Fruit fly (Drosophila melanogaster): ENCODE results near the gene CG15394.
A peak's percentile ranks its signal among the peaks of the same experiment; 100 is the strongest.

Gene CG15394

dm6 chr2L:2591569-2591968, at the start of gene CG15394:
TSS of gene CG15394 (plus strand) at chr2L:2591869.
- TF ChIP-seq CG17801 (GFP tag; optimal IDR thresholded peaks at IDR 0.05; ENCODE audit: partially characterized antibody): no peak

dm6 chr2L:2542491-2542890, 49.2 kb upstream of the CG15394 start:
- TF ChIP-seq CG17801 (GFP tag; optimal IDR thresholded peaks at IDR 0.05; ENCODE audit: partially characterized antibody): no peak

- no peak for TF ChIP-seq CG17801 (GFP tag; optimal IDR thresholded peaks at IDR 0.05; ENCODE audit: partially characterized antibody)
Measured at dm6 chr2L:2552725-2553124, 38.9 kb upstream of the CG15394 start, which contains the start of gene CG3515. TSS of gene CG3515 (minus strand) at chr2L:2552825.

- TF ChIP-seq CG17801 (GFP tag; optimal IDR thresholded peaks at IDR 0.05; ENCODE audit: partially characterized antibody): no peak
Measured at dm6 chr2L:2564758-2565157, 26.9 kb upstream of the CG15394 start, which contains the start of gene Cyp309a1. TSS of gene Cyp309a1 (minus strand) at chr2L:2564830.

- no peak for TF ChIP-seq CG17801 (GFP tag; optimal IDR thresholded peaks at IDR 0.05; ENCODE audit: partially characterized antibody)
Measured at dm6 chr2L:2572937-2573336, 18.7 kb upstream of the CG15394 start, which contains the start of gene Cyp309a2. TSS of gene Cyp309a2 (minus strand) at chr2L:2573037.

- no peak for TF ChIP-seq CG17801 (GFP tag; optimal IDR thresholded peaks at IDR 0.05; ENCODE audit: partially characterized antibody)
Measured at dm6 chr2L:2574717-2575273, 16.9 kb upstream of the CG15394 start, which contains the start of the genes Rad1 and Sws1. TSS of gene Rad1 (minus strand) at chr2L:2575052. TSS of gene Sws1 (minus strand) at chr2L:2575052.

dm6 chr2L:2576565-2577360, 14.9 kb upstream of the CG15394 start, which contains the start of gene insv:
TSS of gene insv (minus strand) at chr2L:2576997.
- no peak for TF ChIP-seq CG17801 (GFP tag; optimal IDR thresholded peaks at IDR 0.05; ENCODE audit: partially characterized antibody)

dm6 chr2L:2577361-2577737, 14.3 kb upstream of the CG15394 start, which contains the start of gene Elba2:
TSS of gene Elba2 (plus strand) at chr2L:2577687.
- TF ChIP-seq CG17801 (GFP tag; optimal IDR thresholded peaks at IDR 0.05; ENCODE audit: partially characterized antibody): no peak

- peak; percentile 33 for TF ChIP-seq CG17801 (GFP tag; optimal IDR thresholded peaks at IDR 0.05; ENCODE audit: partially characterized antibody)
Measured at dm6 chr2L:2579669-2580351, 11.9 kb upstream of the CG15394 start, which contains the start of the genes ND-B17.2 and Arpc5. TSS of gene ND-B17.2 (minus strand) at chr2L:2580172. TSS of gene Arpc5 (plus strand) at chr2L:2580292.

dm6 chr2L:2584461-2585056, 7.1 kb upstream of the CG15394 start:
- no peak for TF ChIP-seq CG17801 (GFP tag; optimal IDR thresholded peaks at IDR 0.05; ENCODE audit: partially characterized antibody)

- no peak for TF ChIP-seq CG17801 (GFP tag; optimal IDR thresholded peaks at IDR 0.05; ENCODE audit: partially characterized antibody)
Measured at dm6 chr2L:2585285-2585684, 6.4 kb upstream of the CG15394 start, which contains the start of gene Drp1. TSS of gene Drp1 (minus strand) at chr2L:2585430.

- no peak for TF ChIP-seq CG17801 (GFP tag; optimal IDR thresholded peaks at IDR 0.05; ENCODE audit: partially characterized antibody)
Measured at dm6 chr2L:2606725-2607124, 15.1 kb downstream of the CG15394 start.

- TF ChIP-seq CG17801 (GFP tag; optimal IDR thresholded peaks at IDR 0.05; ENCODE audit: partially characterized antibody): no peak
Measured at dm6 chr2L:2609694-2610093, 18.0 kb downstream of the CG15394 start, which contains the start of gene CG15395. TSS of gene CG15395 (plus strand) at chr2L:2609994.

dm6 chr2L:2619887-2620286, 28.2 kb downstream of the CG15394 start, which contains the start of gene CG43403:
TSS of gene CG43403 (plus strand) at chr2L:2620187.
- no peak for TF ChIP-seq CG17801 (GFP tag; optimal IDR thresholded peaks at IDR 0.05; ENCODE audit: partially characterized antibody)

- TF ChIP-seq CG17801 (GFP tag; optimal IDR thresholded peaks at IDR 0.05; ENCODE audit: partially characterized antibody): no peak
Measured at dm6 chr2L:2623947-2624346, 32.3 kb downstream of the CG15394 start.

All from ovary, adult (tissue).